Worm (Caenorhabditis elegans) whole organism, mixed stage, embryonic: Measurements from ENCODE around the gene F18C5.10.

Experiments
- blmp-1 ChIP-seq: fragments of 150-350 bp; optimal IDR thresholded peaks from 2 replicates; lab custom pipeline; 2014; ENCODE audit warnings: missing biosample characterization, missing genetic modification characterization
- elt-1 ChIP-seq: sonication (generic microtip); optimal IDR thresholded peaks from 2 replicates; lab custom pipeline; 2017; ENCODE audit warnings: missing genetic modification characterization, mild to moderate bottlenecking, missing compliant biosample characterization, antibody characterized with exemption, moderate library complexity, borderline replicate concordance; ENCODE audit not compliant: insufficient read depth
- lin-32 ChIP-seq: fragments of 200-800 bp; sonication (Bioruptor generic); optimal IDR thresholded peaks from 2 replicates; lab custom pipeline; 2018; ENCODE audit warnings: mild to moderate bottlenecking, missing genetic modification characterization, missing compliant biosample characterization
- mep-1 ChIP-seq: fragments of 150-350 bp; optimal IDR thresholded peaks from 2 replicates; lab custom pipeline; 2017; ENCODE audit warnings: missing biosample characterization, missing genetic modification reagents, missing genetic modification characterization, inconsistent platforms
- nhr-28 ChIP-seq: fragments of 150-350 bp; optimal IDR thresholded peaks from 2 replicates; lab custom pipeline; 2014; ENCODE audit warnings: missing biosample characterization, missing genetic modification characterization
- sptf-1 ChIP-seq: sonication (generic microtip); optimal IDR thresholded peaks from 2 replicates; lab custom pipeline; 2017; ENCODE audit warnings: mild to moderate bottlenecking, missing genetic modification characterization, moderate library complexity, missing compliant biosample characterization
- ztf-11 ChIP-seq: fragments of 150-350 bp; optimal IDR thresholded peaks from 2 replicates; lab custom pipeline; 2014; ENCODE audit warnings: missing biosample characterization, missing genetic modification characterization

DNA sequence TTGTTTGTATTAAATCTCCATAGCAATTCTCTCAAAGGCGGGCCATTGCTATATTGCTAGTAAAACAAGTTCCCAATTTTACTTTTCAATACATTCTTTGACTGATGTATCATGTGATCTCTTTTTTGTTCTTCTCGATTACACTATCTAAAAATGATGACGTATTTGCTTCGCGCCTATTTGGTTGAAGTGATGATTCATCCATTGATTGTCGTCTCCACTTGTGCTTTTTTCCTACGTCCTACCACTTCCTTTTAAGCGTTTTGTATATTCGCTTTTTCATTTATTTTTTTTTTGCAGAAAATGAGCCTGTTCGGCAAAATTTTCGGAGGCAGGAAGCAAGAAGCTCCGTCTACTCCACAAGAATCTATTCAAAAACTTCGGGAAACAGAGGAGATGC is 28.2 kb upstream of the F18C5.10 start, which contains the start of gene vps-32.1:
- TF ChIP-seq mep-1 (tag; lab: Kevin White, UChicago) (no peak), blmp-1 (tag; lab: Kevin White, UChicago) (no peak), sptf-1 (tag; lab: Kevin White, UChicago) (no peak), lin-32 (no peak), elt-1 (tag; lab: Kevin White, UChicago) (no peak), nhr-28 (tag; lab: Kevin White, UChicago) (no peak), ztf-11 (tag; lab: Kevin White, UChicago) (no peak)
